Comparison of ENCODE assay signal across 4 fruit fly cellular contexts in genomic region chr2L:19819896-19820295, dm6.
TF ChIP-seq lines count a peak whose summit lies in the region.

No protein-coding gene starts in this region.

- TF ChIP-seq CTCF in S2 (optimal IDR thresholded peaks at IDR 0.05; lab: Kevin White, UChicago), result peak; percentile 25 to 29
- TF ChIP-seq CTCF in whole organism, embryonic (GFP tag; optimal IDR thresholded peaks at IDR 0.05; lab: Kevin White, UChicago), result no peak

TF ChIP-seq in whole organism, adult, 20 proteins besides CTCF, POLR2A, EP300 and RAD21:
- TF ChIP-seq pad (GFP tag; optimal IDR thresholded peaks at IDR 0.05; lab: Kevin White, UChicago) (peak; percentile 93), CG33017 (tag; optimal IDR thresholded peaks at IDR 0.05; lab: Kevin White, UChicago) (no peak)

TF ChIP-seq in whole organism, embryonic, 481 proteins besides CTCF, POLR2A, EP300 and RAD21:
- TF ChIP-seq BtbVII (GFP tag; optimal IDR thresholded peaks at IDR 0.05; lab: Kevin White, UChicago) (peak; percentile 61), inv (GFP tag; IDR thresholded peaks at IDR 0.05; lab: Robert Waterston, UW; ENCODE audit: partially characterized antibody) (0 out of 2 replicates have a peak, but pooled peaks have one; percentile 13), pb (GFP tag; optimal IDR thresholded peaks at IDR 0.05; lab: Kevin White, UChicago) (no peak), chm (GFP tag; IDR thresholded peaks at IDR 0.05; lab: Robert Waterston, UW) (0 out of 2 replicates have a peak, but pooled peaks have one; percentile 13), pfk (GFP tag; optimal IDR thresholded peaks at IDR 0.05; lab: Kevin White, UChicago) (no peak), bab2 (GFP tag; optimal IDR thresholded peaks at IDR 0.05; lab: Kevin White, UChicago) (no peak), ci (GFP tag; IDR thresholded peaks at IDR 0.05; lab: Robert Waterston, UW) (0 out of 3 replicates have a peak, but pooled peaks have one; percentile 13), ase (GFP tag; IDR thresholded peaks at IDR 0.05; lab: Robert Waterston, UW) (no peak), CG9876 (GFP tag; optimal IDR thresholded peaks at IDR 0.05; lab: Kevin White, UChicago) (no peak), B-H2 (GFP tag; optimal IDR thresholded peaks at IDR 0.05; lab: Kevin White, UChicago) (no peak), chinmo (GFP tag; IDR thresholded peaks at IDR 0.05; lab: Robert Waterston, UW; ENCODE audit: partially characterized antibody) (peak; percentile 88), D (optimal IDR thresholded peaks at IDR 0.05; lab: Kevin White, UChicago) (peak; percentile 55), D (GFP tag; optimal IDR thresholded peaks at IDR 0.05; lab: Kevin White, UChicago) (no peak), kni (GFP tag; optimal IDR thresholded peaks at IDR 0.05; lab: Kevin White, UChicago) (peak; percentile 9), CG3065 (GFP tag; optimal IDR thresholded peaks at IDR 0.05; lab: Kevin White, UChicago) (no peak), Nf-YB (GFP tag; optimal IDR thresholded peaks at IDR 0.05; lab: Kevin White, UChicago) (peak; percentile 15), Hr51 (GFP tag; optimal IDR thresholded peaks at IDR 0.05; lab: Kevin White, UChicago) (peak in 1 of 2 experiments; percentile 13), nerfin-1 (tag; optimal IDR thresholded peaks at IDR 0.05; lab: Kevin White, UChicago) (peak; percentile 94), Dek (tag; optimal IDR thresholded peaks at IDR 0.05; lab: Kevin White, UChicago) (no peak), gsb (GFP tag; IDR thresholded peaks at IDR 0.05; lab: Robert Waterston, UW) (no peak), Trl (optimal IDR thresholded peaks at IDR 0.05; lab: Kevin White, UChicago) (peak in 1 of 2 experiments; percentile 28), Trl (GFP tag; optimal IDR thresholded peaks at IDR 0.05; lab: Kevin White, UChicago) (no peak), Nf-YC (tag; optimal IDR thresholded peaks at IDR 0.05; lab: Kevin White, UChicago) (peak; percentile 37), Spps (tag; optimal IDR thresholded peaks at IDR 0.05; lab: Kevin White, UChicago) (no peak), da (GFP tag; optimal IDR thresholded peaks at IDR 0.05; lab: Kevin White, UChicago) (no peak), crp (GFP tag; optimal IDR thresholded peaks at IDR 0.05; lab: Kevin White, UChicago) (no peak), seq (GFP tag; IDR thresholded peaks at IDR 0.05; lab: Robert Waterston, UW) (peak; percentile 64; the same call in 1 of the 2 replicates), sisA (GFP tag; IDR thresholded peaks at IDR 0.05; lab: Robert Waterston, UW) (no peak), scrt (GFP tag; optimal IDR thresholded peaks at IDR 0.05; lab: Kevin White, UChicago) (peak; percentile 98), CG13894 (tag; optimal IDR thresholded peaks at IDR 0.05; lab: Kevin White, UChicago) (peak; percentile 6), pros (GFP tag; optimal IDR thresholded peaks at IDR 0.05; lab: Kevin White, UChicago) (peak; percentile 70), CG11504 (tag; optimal IDR thresholded peaks at IDR 0.05; lab: Kevin White, UChicago) (peak; percentile 19)

TF ChIP-seq in whole organism, pupa, 21 proteins besides CTCF, POLR2A, EP300 and RAD21:
- peak; percentile 85 for TF ChIP-seq EcR (GFP tag; optimal IDR thresholded peaks at IDR 0.05; lab: Kevin White, UChicago)
- no peak for TF ChIP-seq Pif1B (GFP tag; optimal IDR thresholded peaks at IDR 0.05; lab: Kevin White, UChicago)
- no peak for TF ChIP-seq Ets98B (GFP tag; IDR thresholded peaks at IDR 0.05; lab: Robert Waterston, UW)
